Worm (Caenorhabditis elegans): ENCODE results near the gene Y50E8A.12.
"Not testable (repeated sequence)": the region's sequence is repeated elsewhere in the genome, so short reads cannot be mapped to it uniquely, and the experiment has no call there.

Gene Y50E8A.12

ce11 chrV:14830267-14831175 is 46.5 kb upstream of the Y50E8A.12 start:
- peak; percentile 18 for TF ChIP-seq rnt-1 (tag; optimal IDR thresholded peaks at IDR 0.05)
- TF ChIP-seq elt-2 (tag; optimal IDR thresholded peaks at IDR 0.05), result peak; percentile 84
- peak; percentile 64 for TF ChIP-seq lin-14 (GFP tag; optimal IDR thresholded peaks at IDR 0.05)
- no peak for TF ChIP-seq alr-1 (tag; optimal IDR thresholded peaks at IDR 0.05; ENCODE audit: borderline replicate concordance)
- TF ChIP-seq nhr-90 (tag; optimal IDR thresholded peaks at IDR 0.05; ENCODE audit: poor library complexity), result peak; percentile 19
- TF ChIP-seq efl-1 (optimal IDR thresholded peaks at IDR 0.05), result peak in 1 of 2 experiments; percentile 3
- peak in 1 of 2 experiments; percentile 93 for TF ChIP-seq efl-1 (GFP tag; optimal IDR thresholded peaks at IDR 0.05 in 1 of 2)
- TF ChIP-seq hlh-17 (GFP tag; optimal IDR thresholded peaks at IDR 0.05; ENCODE audit: borderline replicate concordance), result no peak

- no peak for TF ChIP-seq efl-1 (optimal IDR thresholded peaks at IDR 0.05)
- peak in 1 of 2 experiments; percentile 73 for TF ChIP-seq efl-1 (GFP tag; optimal IDR thresholded peaks at IDR 0.05 in 1 of 2)
- TF ChIP-seq ceh-8 (GFP tag; optimal IDR thresholded peaks at IDR 0.05), result no peak
Observed at ce11 chrV:14828407-14828806, 44.4 kb upstream of the Y50E8A.12 start.

- TF ChIP-seq unc-62 (GFP tag; optimal IDR thresholded peaks at IDR 0.05); lin-35 (GFP tag; optimal IDR thresholded peaks at IDR 0.05); mdl-1 (tag; optimal IDR thresholded peaks at IDR 0.05): not testable (repeated sequence)
Observed at ce11 chrV:14826952-14827351, 42.9 kb upstream of the Y50E8A.12 start, which contains the start of gene nspa-8. nspa-8 (minus strand) TSS chrV:14827052.

DNA sequence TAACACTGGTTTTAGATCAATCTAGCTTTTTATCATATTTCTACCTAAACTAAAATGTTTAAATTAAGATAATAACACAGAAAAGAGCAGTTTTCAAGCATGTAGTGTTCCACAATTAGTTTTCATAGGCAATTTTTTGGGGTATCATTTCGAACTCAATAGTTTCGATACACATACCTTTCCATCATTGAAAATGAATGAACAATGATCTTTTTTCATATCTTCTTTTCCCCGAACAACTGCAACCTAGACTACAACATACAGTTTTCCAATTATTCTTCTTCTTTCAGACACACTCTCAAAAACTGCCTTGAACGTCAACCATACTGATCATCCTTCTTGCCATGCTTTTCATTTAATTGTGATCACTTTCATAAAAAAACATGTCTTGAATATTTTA is 40.1 kb upstream of the Y50E8A.12 start, which contains the start of gene W06A7.4:
W06A7.4 (plus strand) TSS at position 301 of the 400 bp plus-strand sequence.
- TF ChIP-seq lin-15B (tag; optimal IDR thresholded peaks at IDR 0.05), result no peak
- TF ChIP-seq nhr-47 (tag; optimal IDR thresholded peaks at IDR 0.05), result no peak
- TF ChIP-seq unc-30 (tag; optimal IDR thresholded peaks at IDR 0.05), result no peak
- no peak for TF ChIP-seq fkh-10 (GFP tag; optimal IDR thresholded peaks at IDR 0.05)
- TF ChIP-seq grh-1 (GFP tag; IDR thresholded peaks at IDR 0.05), result no peak
- no peak for TF ChIP-seq ceh-88 (GFP tag; IDR thresholded peaks at IDR 0.05)
- TF ChIP-seq hpl-2 (GFP tag; optimal IDR thresholded peaks at IDR 0.05), result no peak
- TF ChIP-seq ztf-11 (tag; optimal IDR thresholded peaks at IDR 0.05), result no peak
- TF ChIP-seq snpc-4 (tag; optimal IDR thresholded peaks at IDR 0.05), result no peak
- TF ChIP-seq nhr-84 (tag; optimal IDR thresholded peaks at IDR 0.05), result no peak
- TF ChIP-seq lir-3 (tag; optimal IDR thresholded peaks at IDR 0.05; ENCODE audit: poor library complexity), result no peak
- no peak for TF ChIP-seq nhr-71 (tag; optimal IDR thresholded peaks at IDR 0.05)
- TF ChIP-seq nhr-20 (tag; optimal IDR thresholded peaks at IDR 0.05), result no peak
- TF ChIP-seq pag-3 (tag; optimal IDR thresholded peaks at IDR 0.05; ENCODE audit: borderline replicate concordance, insufficient read depth), result no peak

- TF ChIP-seq fkh-8 (tag; optimal IDR thresholded peaks at IDR 0.05) (no peak), unc-86 (tag; optimal IDR thresholded peaks at IDR 0.05) (no peak), fos-1 (tag; optimal IDR thresholded peaks at IDR 0.05) (no peak), sptf-1 (tag; optimal IDR thresholded peaks at IDR 0.05) (no peak), lin-14 (GFP tag; optimal IDR thresholded peaks at IDR 0.05) (no peak), zip-4 (GFP tag; optimal IDR thresholded peaks at IDR 0.05) (no peak), lin-15B (tag; optimal IDR thresholded peaks at IDR 0.05) (no peak), nhr-85 (tag) (no peak), isw-1 (GFP tag; IDR thresholded peaks at IDR 0.05) (no peak), lin-13 (GFP tag; optimal IDR thresholded peaks at IDR 0.05) (no peak), lin-35 (GFP tag; optimal IDR thresholded peaks at IDR 0.05) (no peak), egl-13 (tag; optimal IDR thresholded peaks at IDR 0.05) (no peak)
Observed at ce11 chrV:14821553-14821952, 37.5 kb upstream of the Y50E8A.12 start, which contains the start of gene W06A7.2. W06A7.2 (plus strand) TSS chrV:14821853.
